Fruit fly (Drosophila melanogaster): ENCODE data around the gene CG33178.

CG33178 gene

DNA sequence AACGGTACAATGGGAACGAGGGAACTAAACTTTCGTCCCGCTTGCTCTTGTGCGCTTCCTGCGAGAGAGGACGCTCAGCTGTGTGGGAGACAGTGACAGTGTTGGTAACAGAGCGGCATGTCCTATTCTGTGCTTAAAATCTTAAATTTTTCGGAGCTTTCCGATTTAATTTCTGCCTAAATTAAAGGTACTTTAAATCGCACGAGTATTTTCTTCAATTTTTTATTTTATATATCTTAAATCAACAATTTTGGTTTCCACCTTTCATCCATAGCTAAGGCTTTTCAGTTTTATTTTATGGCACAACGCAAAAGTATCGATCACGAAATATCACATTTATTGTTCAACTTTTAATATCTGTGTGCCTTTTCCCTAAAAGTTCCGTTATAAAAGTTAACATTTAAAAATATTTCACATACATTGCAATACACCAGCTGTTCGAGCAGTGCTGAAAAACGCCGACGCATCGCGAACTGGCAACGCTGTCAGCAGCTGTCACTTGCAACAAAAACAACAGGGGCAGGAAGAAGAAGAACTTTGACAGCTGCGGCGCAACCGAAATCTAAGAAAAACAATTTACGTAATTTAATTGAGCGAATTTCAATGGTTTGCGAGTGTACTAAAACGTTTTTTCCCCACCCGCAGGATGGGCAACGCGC, 19.1 kb upstream of the CG33178 start, which contains the start of the genes hiw and ND-B18 (continued):
- no peak for TF ChIP-seq CkIIα-i1 (GFP tag; IDR thresholded peaks at IDR 0.05)
- TF ChIP-seq her (GFP tag; optimal IDR thresholded peaks at IDR 0.05), result no peak
- no peak for TF ChIP-seq CG18011 (GFP tag; optimal IDR thresholded peaks at IDR 0.05)
- TF ChIP-seq cato (GFP tag; optimal IDR thresholded peaks at IDR 0.05; ENCODE audit: borderline replicate concordance), result no peak
- peak; percentile 69 for TF ChIP-seq Aef1 (GFP tag; IDR thresholded peaks at IDR 0.05)
- no peak for TF ChIP-seq al (GFP tag; IDR thresholded peaks at IDR 0.05)
- TF ChIP-seq CoRest (tag; optimal IDR thresholded peaks at IDR 0.05), result peak; percentile 47
- peak; percentile 34 for TF ChIP-seq gro (GFP tag; optimal IDR thresholded peaks at IDR 0.05)
- no peak for TF ChIP-seq CG32532 (GFP tag; IDR thresholded peaks at IDR 0.05)
- no peak; the same call in 2 of the 3 replicates for TF ChIP-seq CG34422 (GFP tag; IDR thresholded peaks at IDR 0.05)
- TF ChIP-seq h (optimal IDR thresholded peaks at IDR 0.05), result no peak
- TF ChIP-seq p53 (GFP tag; optimal IDR thresholded peaks at IDR 0.05), result peak; percentile 13
- TF ChIP-seq ssp (GFP tag; IDR thresholded peaks at IDR 0.05), result no peak
- peak; percentile 23; the same call in 1 of the 3 replicates for TF ChIP-seq row (GFP tag; IDR thresholded peaks at IDR 0.05)
- TF ChIP-seq pfk (GFP tag; optimal IDR thresholded peaks at IDR 0.05), result no peak
- no peak for TF ChIP-seq CG4328 (GFP tag; optimal IDR thresholded peaks at IDR 0.05)
- TF ChIP-seq CG14710 (tag; optimal IDR thresholded peaks at IDR 0.05), result peak; percentile 46
- no peak for TF ChIP-seq vnd (GFP tag; IDR thresholded peaks at IDR 0.05; ENCODE audit: partially characterized antibody)
- 0 out of 3 replicates have a peak, but pooled peaks have one; percentile 15 for TF ChIP-seq CG34224 (GFP tag; IDR thresholded peaks at IDR 0.05; ENCODE audit: partially characterized antibody)
- TF ChIP-seq stwl (tag; optimal IDR thresholded peaks at IDR 0.05), result peak; percentile 72
- peak; percentile 26 for TF ChIP-seq CG9727 (GFP tag; optimal IDR thresholded peaks at IDR 0.05)
- peak; percentile 26 for TF ChIP-seq ind (GFP tag; optimal IDR thresholded peaks at IDR 0.05)
- TF ChIP-seq CG7786 (GFP tag; optimal IDR thresholded peaks at IDR 0.05), result peak; percentile 18
- peak; percentile 82 for TF ChIP-seq Med (GFP tag)
- no peak for TF ChIP-seq CG12299 (tag; optimal IDR thresholded peaks at IDR 0.05)
- TF ChIP-seq zfh2 (GFP tag; optimal IDR thresholded peaks at IDR 0.05), result peak; percentile 43
- TF ChIP-seq dimm (GFP tag; IDR thresholded peaks at IDR 0.05), result no peak
- TF ChIP-seq CG16815 (GFP tag; optimal IDR thresholded peaks at IDR 0.05), result no peak
- peak; percentile 5 for TF ChIP-seq Dip3 (GFP tag; optimal IDR thresholded peaks at IDR 0.05)
- TF ChIP-seq NC2α (GFP tag; optimal IDR thresholded peaks at IDR 0.05), result no peak
- TF ChIP-seq CG4854 (GFP tag; optimal IDR thresholded peaks at IDR 0.05), result no peak
- TF ChIP-seq gcm2 (GFP tag; optimal IDR thresholded peaks at IDR 0.05), result no peak
- TF ChIP-seq Nf-YC (tag; optimal IDR thresholded peaks at IDR 0.05), result peak; percentile 12
- peak; percentile 53 for TF ChIP-seq NfI (GFP tag; optimal IDR thresholded peaks at IDR 0.05)
- peak; percentile 6 for TF ChIP-seq unpg (GFP tag; optimal IDR thresholded peaks at IDR 0.05)
- no peak for TF ChIP-seq toy (GFP tag; IDR thresholded peaks at IDR 0.05)
- TF ChIP-seq CG10147 (GFP tag; optimal IDR thresholded peaks at IDR 0.05), result no peak
- TF ChIP-seq Pdp1 (GFP tag; optimal IDR thresholded peaks at IDR 0.05), result peak in 1 of 2 experiments; percentile 93
- TF ChIP-seq CG31441 (GFP tag; IDR thresholded peaks at IDR 0.05), result no peak
- no peak for TF ChIP-seq sd (tag; optimal IDR thresholded peaks at IDR 0.05)
- peak; percentile 69 for TF ChIP-seq trem (tag; optimal IDR thresholded peaks at IDR 0.05)
- TF ChIP-seq pita (GFP tag; optimal IDR thresholded peaks at IDR 0.05), result no peak
- peak; percentile 70 for TF ChIP-seq MESR4 (GFP tag; optimal IDR thresholded peaks at IDR 0.05)
- peak; percentile 54; the same call in 1 of the 3 replicates for TF ChIP-seq CG11456 (GFP tag; IDR thresholded peaks at IDR 0.05)
- TF ChIP-seq cas (GFP tag; IDR thresholded peaks at IDR 0.05), result no peak
- TF ChIP-seq Six4 (GFP tag; optimal IDR thresholded peaks at IDR 0.05), result no peak
- TF ChIP-seq ranshi (GFP tag; IDR thresholded peaks at IDR 0.05), result 0 out of 2 replicates have a peak, but pooled peaks have one; percentile 15
- no peak for TF ChIP-seq CG6765 (GFP tag; optimal IDR thresholded peaks at IDR 0.05)
- TF ChIP-seq chif (GFP tag; optimal IDR thresholded peaks at IDR 0.05), result peak in 1 of 2 experiments; percentile 25
- no peak for TF ChIP-seq CG6813 (GFP tag; optimal IDR thresholded peaks at IDR 0.05)

Measured in whole organism, embryonic.